Fruit fly (Drosophila melanogaster) whole organism, pupa: ENCODE results near the gene CG14246.
A peak's percentile ranks its signal among the peaks of the same experiment; 100 is the strongest.

ENCODE experiments used
- CG10348 ChIP-seq: fragments of 200-800 bp; sonication (Bioruptor generic); IDR thresholded peaks from 2 replicates; pipeline ENCODE4 v1.3.6; 2022; ENCODE audit warnings: missing biosample characterization, missing genetic modification characterization
- CG12605 ChIP-seq: fragments of 200-800 bp; sonication (Bioruptor generic); IDR thresholded peaks from 2 replicates; pipeline ENCODE4 v1.3.6; 2022; ENCODE audit warnings: missing biosample characterization, missing genetic modification characterization
- CG13204 ChIP-seq: fragments of 200-800 bp; sonication (Bioruptor generic); optimal IDR thresholded peaks from 2 replicates; lab custom pipeline; 2018; ENCODE audit warnings: missing biosample characterization, mild to moderate bottlenecking, missing genetic modification characterization, moderate library complexity
- CG14655 ChIP-seq: fragments of 200-800 bp; sonication (Bioruptor generic); optimal IDR thresholded peaks from 3 replicates; lab custom pipeline; 2017; ENCODE audit warnings: mild to moderate bottlenecking, missing biosample characterization, missing genetic modification reagents, missing genetic modification characterization
- CG15710 ChIP-seq: fragments of 200-800 bp; sonication (Bioruptor generic); optimal IDR thresholded peaks from 2 replicates; lab custom pipeline; 2018; ENCODE audit warnings: missing biosample characterization, mild to moderate bottlenecking, missing genetic modification characterization, moderate library complexity
- CG17806 ChIP-seq: fragments of 200-800 bp; sonication (Bioruptor generic); optimal IDR thresholded peaks from 2 replicates; lab custom pipeline; 2018; ENCODE audit warnings: missing biosample characterization, mild to moderate bottlenecking, missing genetic modification characterization, moderate library complexity
- CG32121 ChIP-seq: fragments of 200-800 bp; sonication (Bioruptor generic); IDR thresholded peaks from 2 replicates; pipeline ENCODE4 v1.3.6; 2022; ENCODE audit warnings: missing biosample characterization, missing genetic modification characterization
- CG34367 ChIP-seq: fragments of 200-800 bp; sonication (Bioruptor generic); optimal IDR thresholded peaks from 2 replicates; lab custom pipeline; 2018; ENCODE audit warnings: missing biosample characterization, mild to moderate bottlenecking, missing genetic modification characterization
- CG4496 ChIP-seq: fragments of 200-800 bp; sonication (Bioruptor generic); IDR thresholded peaks from 3 replicates; pipeline ENCODE4 v1.3.6; 2022; ENCODE audit warnings: missing biosample characterization, missing genetic modification characterization
- CG8159 ChIP-seq: fragments of 200-800 bp; sonication (Bioruptor generic); optimal IDR thresholded peaks from 3 replicates; lab custom pipeline; 2018; ENCODE audit warnings: missing biosample characterization, mild to moderate bottlenecking, missing genetic modification characterization, moderate library complexity
- CG8301 ChIP-seq: fragments of 200-800 bp; sonication (Bioruptor generic); optimal IDR thresholded peaks from 2 replicates; lab custom pipeline; 2018; ENCODE audit warnings: missing biosample characterization, mild to moderate bottlenecking, missing genetic modification characterization
- CG9948 ChIP-seq: fragments of 200-800 bp; sonication (Bioruptor generic); optimal IDR thresholded peaks from 2 replicates; lab custom pipeline; 2018; ENCODE audit warnings: missing biosample characterization, mild to moderate bottlenecking, missing genetic modification characterization, moderate library complexity
- D1 ChIP-seq: fragments of 200-800 bp; sonication (Bioruptor generic); optimal IDR thresholded peaks from 2 replicates; lab custom pipeline; 2018; ENCODE audit warnings: missing biosample characterization, mild to moderate bottlenecking, missing genetic modification characterization, moderate library complexity
- EcR ChIP-seq: fragments of 200-800 bp; sonication (Bioruptor generic); optimal IDR thresholded peaks from 3 replicates; lab custom pipeline; 2019; ENCODE audit warnings: missing biosample characterization, missing genetic modification characterization, mild to moderate bottlenecking, moderate library complexity, missing genetic modification reagents
- Ets98B ChIP-seq: fragments of 200-800 bp; sonication (Bioruptor generic); IDR thresholded peaks from 2 replicates; pipeline ENCODE4 v1.3.6; 2022; ENCODE audit warnings: missing biosample characterization, missing genetic modification characterization
- Pif1A ChIP-seq: fragments of 200-800 bp; sonication (Bioruptor generic); optimal IDR thresholded peaks from 3 replicates; lab custom pipeline; 2016; ENCODE audit warnings: missing biosample characterization, missing genetic modification characterization
- Pif1B ChIP-seq: fragments of 200-800 bp; sonication (Bioruptor generic); optimal IDR thresholded peaks from 3 replicates; lab custom pipeline; 2016; ENCODE audit warnings: missing biosample characterization, missing genetic modification characterization
- Snoo ChIP-seq: fragments of 200-800 bp; sonication (Bioruptor generic); optimal IDR thresholded peaks from 3 replicates; lab custom pipeline; 2017; ENCODE audit warnings: missing biosample characterization, mild to moderate bottlenecking, missing genetic modification characterization, inconsistent platforms
- fd96Ca ChIP-seq: fragments of 200-800 bp; sonication (Bioruptor generic); IDR thresholded peaks from 3 replicates; pipeline ENCODE4 v1.3.6; 2022; ENCODE audit warnings: missing biosample characterization, missing genetic modification characterization
- gl ChIP-seq: fragments of 200-800 bp; sonication (Bioruptor generic); optimal IDR thresholded peaks from 2 replicates; lab custom pipeline; 2018; ENCODE audit warnings: missing biosample characterization, mild to moderate bottlenecking, missing genetic modification characterization
- rn ChIP-seq: fragments of 200-800 bp; sonication (Bioruptor generic); IDR thresholded peaks from 2 replicates; pipeline ENCODE4 v1.3.6; 2022; ENCODE audit warnings: missing biosample characterization, missing genetic modification characterization

Gene CG14246

dm6 chr3R:26714109-26714576 lies 13.0 kb upstream of the CG14246 start, which contains the start of gene amon:
TSS of gene amon (minus strand) at chr3R:26714159.
- TF ChIP-seq Pif1A (GFP tag; lab: Kevin White, UChicago): peak; percentile 97
- TF ChIP-seq CG17806: peak; percentile 95
- TF ChIP-seq CG8301: peak; percentile 94
- TF ChIP-seq EcR (GFP tag; lab: Kevin White, UChicago): no peak
- TF ChIP-seq rn (GFP tag; lab: Robert Waterston, UW): peak; percentile 96
- peak; percentile 97 for TF ChIP-seq CG15710 (tag; lab: Kevin White, UChicago)
- TF ChIP-seq CG9948 (tag; lab: Kevin White, UChicago): peak; percentile 93
- TF ChIP-seq CG34367 (tag; lab: Kevin White, UChicago): peak; percentile 95
- TF ChIP-seq CG8159 (tag; lab: Kevin White, UChicago): peak; percentile 96
- TF ChIP-seq CG13204 (GFP tag; lab: Kevin White, UChicago): peak; percentile 91
- peak; percentile 98 for TF ChIP-seq CG32121
- TF ChIP-seq CG4496: peak; percentile 99
- TF ChIP-seq Pif1B: peak; percentile 93
- peak; percentile 93 for TF ChIP-seq CG10348 (GFP tag; lab: Robert Waterston, UW)
- TF ChIP-seq gl (tag; lab: Kevin White, UChicago): peak; percentile 94
- peak; percentile 94 for TF ChIP-seq Snoo (tag; lab: Kevin White, UChicago)
- TF ChIP-seq D1 (tag; lab: Kevin White, UChicago): no peak
- TF ChIP-seq CG14655 (GFP tag; lab: Kevin White, UChicago): peak; percentile 94
- peak; percentile 96 for TF ChIP-seq CG12605 (GFP tag; lab: Robert Waterston, UW)
- TF ChIP-seq Ets98B: peak; percentile 98
- peak; percentile 99 for TF ChIP-seq fd96Ca (GFP tag; lab: Robert Waterston, UW)

dm6 chr3R:26717295-26717694 lies 9.8 kb upstream of the CG14246 start, which contains the start of gene CG6425:
TSS of gene CG6425 (minus strand) at chr3R:26717389.
- TF ChIP-seq CG8159 (tag; lab: Kevin White, UChicago): peak; percentile 31
- peak; percentile 54 for TF ChIP-seq CG15710 (tag; lab: Kevin White, UChicago)
- TF ChIP-seq fd96Ca (GFP tag; lab: Robert Waterston, UW): no peak
- no peak for TF ChIP-seq CG10348 (GFP tag; lab: Robert Waterston, UW)
- no peak for TF ChIP-seq Pif1B
- TF ChIP-seq Ets98B: no peak
- TF ChIP-seq rn (GFP tag; lab: Robert Waterston, UW): no peak
- no peak for TF ChIP-seq gl (tag; lab: Kevin White, UChicago)
- TF ChIP-seq Pif1A (GFP tag; lab: Kevin White, UChicago): no peak
- no peak for TF ChIP-seq CG12605 (GFP tag; lab: Robert Waterston, UW)
- TF ChIP-seq EcR (GFP tag; lab: Kevin White, UChicago): no peak
- no peak for TF ChIP-seq D1 (tag; lab: Kevin White, UChicago)
- TF ChIP-seq CG34367 (tag; lab: Kevin White, UChicago): peak; percentile 13
- 0 out of 3 replicates have a peak, but pooled peaks have one; percentile 21 for TF ChIP-seq CG4496
- no peak for TF ChIP-seq CG14655 (GFP tag; lab: Kevin White, UChicago)
- peak; percentile 23 for TF ChIP-seq CG17806
- no peak for TF ChIP-seq CG8301
- no peak for TF ChIP-seq Snoo (tag; lab: Kevin White, UChicago)
- no peak for TF ChIP-seq CG32121
- TF ChIP-seq CG13204 (GFP tag; lab: Kevin White, UChicago): no peak
- TF ChIP-seq CG9948 (tag; lab: Kevin White, UChicago): peak; percentile 12

dm6 chr3R:26717864-26718263 lies 9.2 kb upstream of the CG14246 start, which contains the start of gene Yif1:
TSS of gene Yif1 (plus strand) at chr3R:26717871.
- TF ChIP-seq fd96Ca (GFP tag; lab: Robert Waterston, UW) (0 out of 3 replicates have a peak, but pooled peaks have one; percentile 8), Pif1B (no peak), CG8301 (no peak), CG8159 (tag; lab: Kevin White, UChicago) (no peak)

dm6 chr3R:26724977-26725612 lies 2.0 kb upstream of the CG14246 start, which contains the start of gene CG6420:
TSS of gene CG6420 (minus strand) at chr3R:26725216.
- peak; percentile 39; the same call in 1 of the 3 replicates for TF ChIP-seq CG4496
- TF ChIP-seq D1 (tag; lab: Kevin White, UChicago): no peak
- TF ChIP-seq Pif1B: no peak
- no peak for TF ChIP-seq CG34367 (tag; lab: Kevin White, UChicago)

- no peak for TF ChIP-seq CG17806
- no peak for TF ChIP-seq CG8301
- no peak for TF ChIP-seq CG32121
- TF ChIP-seq CG13204 (GFP tag; lab: Kevin White, UChicago): no peak
- no peak for TF ChIP-seq CG4496
- no peak for TF ChIP-seq CG15710 (tag; lab: Kevin White, UChicago)
- no peak for TF ChIP-seq Ets98B
- no peak for TF ChIP-seq CG34367 (tag; lab: Kevin White, UChicago)
- TF ChIP-seq CG12605 (GFP tag; lab: Robert Waterston, UW): no peak
- TF ChIP-seq CG9948 (tag; lab: Kevin White, UChicago): no peak
- no peak for TF ChIP-seq CG14655 (GFP tag; lab: Kevin White, UChicago)
- no peak for TF ChIP-seq rn (GFP tag; lab: Robert Waterston, UW)
- no peak for TF ChIP-seq fd96Ca (GFP tag; lab: Robert Waterston, UW)
- no peak for TF ChIP-seq gl (tag; lab: Kevin White, UChicago)
- no peak for TF ChIP-seq Pif1A (GFP tag; lab: Kevin White, UChicago)
- TF ChIP-seq Pif1B: no peak
- no peak for TF ChIP-seq EcR (GFP tag; lab: Kevin White, UChicago)
- TF ChIP-seq CG10348 (GFP tag; lab: Robert Waterston, UW): no peak
- TF ChIP-seq Snoo (tag; lab: Kevin White, UChicago): no peak
- TF ChIP-seq CG8159 (tag; lab: Kevin White, UChicago): no peak
These were observed 1.3 kb upstream of the CG14246 start, which contains the start of gene CG14244 for dm6 chr3R:26725833-26726232. TSS of gene CG14244 (plus strand) at chr3R:26726133.
